Worm (Caenorhabditis elegans) whole organism, late embryonic: ENCODE results near the gene cutl-11.

ENCODE experiments used
- C08G9.2 ChIP-seq: sonication (generic microtip); optimal IDR thresholded peaks from 2 replicates; lab custom pipeline; 2016; ENCODE audit warnings: mild to moderate bottlenecking, missing genetic modification characterization, moderate library complexity, missing compliant biosample characterization
- F13H6.1 ChIP-seq: sonication (generic microtip); optimal IDR thresholded peaks from 2 replicates; lab custom pipeline; 2016; ENCODE audit warnings: missing genetic modification characterization, missing compliant biosample characterization
- T23F11.4 ChIP-seq: fragments of 200-800 bp; sonication (Bioruptor generic); optimal IDR thresholded peaks from 2 replicates; lab custom pipeline; 2018; ENCODE audit warnings: mild to moderate bottlenecking, missing genetic modification characterization, missing compliant biosample characterization
- Y22D7AL.16 ChIP-seq: sonication (generic microtip); optimal IDR thresholded peaks from 2 replicates; lab custom pipeline; 2016; ENCODE audit warnings: missing genetic modification characterization, missing compliant biosample characterization
- ama-1 ChIP-seq: fragments of 150-350 bp; optimal IDR thresholded peaks from 2 replicates; lab custom pipeline; 2014
- ceh-14 ChIP-seq: sonication (generic microtip); optimal IDR thresholded peaks from 2 replicates; lab custom pipeline; 2016; ENCODE audit warnings: missing genotype, missing genetic modification characterization, missing compliant biosample characterization
- ceh-19 ChIP-seq: fragments of 200-800 bp; sonication (Bioruptor generic); optimal IDR thresholded peaks from 2 replicates; lab custom pipeline; 2018; ENCODE audit warnings: mild to moderate bottlenecking, missing genetic modification characterization, missing compliant biosample characterization
- ceh-22 ChIP-seq: sonication (generic microtip); optimal IDR thresholded peaks from 2 replicates; lab custom pipeline; 2017; ENCODE audit warnings: missing biosample characterization, missing genetic modification characterization
- ceh-24 ChIP-seq: sonication (generic microtip); optimal IDR thresholded peaks from 2 replicates; lab custom pipeline; 2016; ENCODE audit warnings: mild to moderate bottlenecking, missing genetic modification characterization, missing compliant biosample characterization
- ceh-30 ChIP-seq: fragments of 150-350 bp; optimal IDR thresholded peaks from 2 replicates; lab custom pipeline; 2014; ENCODE audit warnings: missing biosample characterization, missing genetic modification characterization
- ceh-34 ChIP-seq: sonication (generic microtip); optimal IDR thresholded peaks from 2 replicates; lab custom pipeline; 2016; ENCODE audit warnings: mild to moderate bottlenecking, missing genetic modification characterization, missing compliant biosample characterization
- che-1 ChIP-seq: sonication (generic microtip); optimal IDR thresholded peaks from 2 replicates; lab custom pipeline; 2016; ENCODE audit warnings: mild to moderate bottlenecking, missing genetic modification characterization, missing compliant biosample characterization
- dve-1 ChIP-seq: sonication (generic microtip); optimal IDR thresholded peaks from 2 replicates; lab custom pipeline; 2017; ENCODE audit warnings: antibody characterized with exemption, mild to moderate bottlenecking, missing genetic modification characterization, missing compliant biosample characterization
- elt-4 ChIP-seq: sonication (generic microtip); optimal IDR thresholded peaks from 2 replicates; lab custom pipeline; 2016; ENCODE audit warnings: missing genetic modification characterization, missing compliant biosample characterization
- fkh-10 ChIP-seq: fragments of 150-350 bp; optimal IDR thresholded peaks from 2 replicates; lab custom pipeline; 2014; ENCODE audit warnings: missing biosample characterization, missing genetic modification reagents, missing genetic modification characterization
- hlh-6 ChIP-seq: sonication (generic microtip); optimal IDR thresholded peaks from 2 replicates; lab custom pipeline; 2016; ENCODE audit warnings: missing genotype, missing genetic modification characterization, missing compliant biosample characterization
- hlh-8 ChIP-seq: sonication (generic microtip); optimal IDR thresholded peaks from 2 replicates; lab custom pipeline; 2016; ENCODE audit warnings: missing genotype, missing genetic modification characterization, missing compliant biosample characterization
- lin-11 ChIP-seq: fragments of 200-800 bp; sonication (Bioruptor generic); optimal IDR thresholded peaks from 2 replicates; lab custom pipeline; 2018; ENCODE audit warnings: mild to moderate bottlenecking, missing genetic modification characterization, missing compliant biosample characterization
- madf-2 ChIP-seq: sonication (generic microtip); optimal IDR thresholded peaks from 2 replicates; lab custom pipeline; 2017; ENCODE audit warnings: missing genetic modification characterization, missing compliant biosample characterization
- nfya-1 ChIP-seq: sonication (generic microtip); optimal IDR thresholded peaks from 2 replicates; lab custom pipeline; 2017; ENCODE audit warnings: missing genetic modification characterization, mild to moderate bottlenecking, missing compliant biosample characterization, antibody characterized with exemption, moderate library complexity
- npax-4 ChIP-seq: sonication (generic microtip); optimal IDR thresholded peaks from 2 replicates; lab custom pipeline; 2016; ENCODE audit warnings: missing genetic modification characterization, missing compliant biosample characterization
- pag-3 ChIP-seq: sonication (generic microtip); optimal IDR thresholded peaks from 2 replicates; lab custom pipeline; 2016; ENCODE audit warnings: missing compliant biosample characterization, missing genetic modification characterization, borderline replicate concordance
- pat-9 ChIP-seq: fragments of 200-800 bp; sonication (Bioruptor generic); optimal IDR thresholded peaks from 2 replicates; lab custom pipeline; 2018; ENCODE audit warnings: mild to moderate bottlenecking, missing genetic modification characterization, moderate library complexity, missing compliant biosample characterization
- rnt-1 ChIP-seq: sonication (generic microtip); optimal IDR thresholded peaks from 2 replicates; lab custom pipeline; 2016; ENCODE audit warnings: missing genetic modification characterization, missing compliant biosample characterization
- sox-2 ChIP-seq: fragments of 200-800 bp; sonication (Bioruptor generic); IDR thresholded peaks from 2 replicates; pipeline ENCODE4 v1.3.6; 2022; ENCODE audit warnings: missing genetic modification reagents, missing genetic modification characterization, missing compliant biosample characterization
- syd-9 ChIP-seq: sonication (generic microtip); optimal IDR thresholded peaks from 2 replicates; lab custom pipeline; 2016; ENCODE audit warnings: mild to moderate bottlenecking, missing genetic modification characterization, moderate library complexity, missing compliant biosample characterization
- unc-3 ChIP-seq, 2 experiments: fragments of 200-800 bp in 1 of 2; sonication (Bioruptor generic) in 1 of 2; sonication (generic microtip) in 1 of 2; conservative IDR thresholded peaks in 1 of 2; optimal IDR thresholded peaks in 1 of 2; 2 replicates each; pipeline versions ENCODE4 v1.3.6 to Lab custom; 2016 to 2022; ENCODE audit warnings: missing compliant biosample characterization in 2 of 2, missing genetic modification characterization in 2 of 2, missing genetic modification reagents in 1 of 2
- unc-42 ChIP-seq: sonication (generic microtip); optimal IDR thresholded peaks from 2 replicates; lab custom pipeline; 2016; ENCODE audit warnings: missing genotype, missing genetic modification characterization, missing compliant biosample characterization
- unc-55 ChIP-seq: sonication (generic microtip); optimal IDR thresholded peaks from 2 replicates; lab custom pipeline; 2017; ENCODE audit warnings: missing biosample characterization, missing genetic modification reagents, missing genetic modification characterization
- unc-86 ChIP-seq: sonication (generic microtip); optimal IDR thresholded peaks from 2 replicates; lab custom pipeline; 2016; ENCODE audit warnings: missing genetic modification characterization, missing compliant biosample characterization

Gene cutl-11

DNA sequence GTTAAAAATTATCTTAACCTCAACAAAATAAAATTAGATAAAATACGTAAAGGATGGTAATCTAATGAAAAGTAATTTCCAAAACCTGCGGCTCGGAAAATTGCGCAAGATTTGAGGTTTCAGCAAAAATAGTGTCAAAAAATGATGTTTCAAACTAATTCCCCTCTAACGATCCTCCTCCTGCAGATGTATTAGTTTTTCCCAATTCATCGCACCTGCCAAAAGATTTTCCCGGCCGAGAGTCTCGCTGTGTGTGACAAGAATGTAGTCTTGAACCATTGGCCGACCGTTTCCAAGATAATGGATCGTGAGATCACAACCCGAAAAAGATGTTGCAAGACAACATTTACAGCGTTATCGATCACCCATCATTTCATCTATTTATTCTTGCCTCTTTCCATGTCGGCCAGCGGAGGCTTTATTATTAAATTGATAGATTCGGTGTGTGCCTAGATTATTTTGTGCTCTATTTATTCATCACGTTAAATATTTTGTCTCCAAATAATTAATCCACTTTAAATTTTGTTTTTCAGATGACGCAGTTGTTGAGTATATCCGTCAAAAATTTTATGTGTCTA, 39.5 kb upstream of the cutl-11 start, which contains the start of the genes C44C10.10 and C44C10.5:
TSS of gene C44C10.10 (plus strand) at position 301 of the 578 bp plus-strand sequence.
TSS of gene C44C10.5 (plus strand) at position 528 of the 578 bp plus-strand sequence.
- no peak for TF ChIP-seq hlh-8 (tag; lab: Kevin White, UChicago)
- TF ChIP-seq pat-9: no peak

DNA sequence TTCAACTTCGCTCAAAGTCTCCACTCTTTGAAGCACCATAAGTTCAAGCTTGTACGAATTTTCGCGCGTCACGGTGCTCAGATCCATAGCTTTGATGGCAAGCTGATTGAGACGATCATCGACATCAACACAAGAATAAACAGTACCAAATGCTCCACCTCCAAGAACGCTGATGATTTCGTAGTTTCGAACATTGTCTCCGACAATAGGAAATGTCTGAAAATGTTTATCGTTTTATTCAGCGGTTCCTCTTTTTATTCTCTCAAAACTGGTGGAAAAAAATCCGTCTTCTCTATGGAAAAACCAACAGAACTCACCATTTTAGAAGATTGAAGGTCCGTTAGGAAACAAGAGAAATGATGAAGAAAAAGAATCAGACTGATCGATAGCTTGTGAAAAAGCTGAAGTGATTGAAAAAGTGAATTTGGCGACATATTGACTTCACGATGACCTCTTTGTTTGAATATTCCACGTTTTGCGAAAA, 37.2 kb upstream of the cutl-11 start, which contains the start of gene C44C10.7:
TSS of gene C44C10.7 (minus strand) at position 434 of the 484 bp plus-strand sequence.
- no peak for TF ChIP-seq ama-1
- TF ChIP-seq elt-4 (tag; lab: Kevin White, UChicago): no peak
- no peak for TF ChIP-seq F13H6.1 (tag; lab: Kevin White, UChicago)
- no peak for TF ChIP-seq T23F11.4 (GFP tag; lab: Kevin White, UChicago)
- no peak for TF ChIP-seq unc-55 (GFP tag; lab: Kevin White, UChicago)
- no peak for TF ChIP-seq lin-11
- no peak for TF ChIP-seq rnt-1 (tag; lab: Kevin White, UChicago)
- TF ChIP-seq pag-3 (tag; lab: Kevin White, UChicago): no peak
- no peak for TF ChIP-seq C08G9.2 (tag; lab: Kevin White, UChicago)
- TF ChIP-seq ceh-24 (tag; lab: Kevin White, UChicago): no peak
- TF ChIP-seq madf-2 (tag; lab: Kevin White, UChicago): no peak
- TF ChIP-seq syd-9 (tag; lab: Kevin White, UChicago): no peak
- no peak for TF ChIP-seq Y22D7AL.16
- no peak for TF ChIP-seq hlh-8 (tag; lab: Kevin White, UChicago)
- TF ChIP-seq unc-86 (tag; lab: Kevin White, UChicago): no peak
- no peak for TF ChIP-seq fkh-10 (GFP tag; lab: Kevin White, UChicago)
- no peak for TF ChIP-seq che-1 (tag; lab: Kevin White, UChicago)
- TF ChIP-seq, all 69 proteins: peak for 0

DNA sequence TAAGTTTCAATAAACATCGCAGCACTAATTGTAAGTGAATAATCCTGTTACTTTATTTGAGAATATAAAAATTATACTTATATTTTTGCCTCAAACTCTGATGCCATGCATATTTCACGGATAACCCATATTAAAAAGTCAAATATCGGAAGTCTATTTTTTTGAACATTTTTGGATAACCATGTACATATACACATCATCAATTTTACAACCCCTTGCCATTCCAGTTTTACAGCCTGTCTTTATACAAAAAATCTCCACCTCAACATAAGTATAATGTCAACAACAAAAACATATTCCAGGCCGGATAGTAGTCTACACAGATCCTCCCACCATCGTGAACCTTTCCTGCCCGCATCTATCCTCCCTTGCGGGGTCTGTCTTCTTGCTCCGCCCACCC, 33.6 kb upstream of the cutl-11 start, which contains the start of gene hnd-1:
TSS of gene hnd-1 (plus strand) at position 301 of the 400 bp plus-strand sequence.
- TF ChIP-seq dve-1 (tag; lab: Kevin White, UChicago): no peak
- TF ChIP-seq nfya-1 (tag; lab: Kevin White, UChicago): no peak
- no peak for TF ChIP-seq pat-9
- no peak for TF ChIP-seq syd-9 (tag; lab: Kevin White, UChicago)
- no peak for TF ChIP-seq fkh-10 (GFP tag; lab: Kevin White, UChicago)
- TF ChIP-seq npax-4 (tag; lab: Kevin White, UChicago): no peak
- no peak for TF ChIP-seq ceh-34 (tag; lab: Kevin White, UChicago)
- no peak for TF ChIP-seq unc-86 (tag; lab: Kevin White, UChicago)
- TF ChIP-seq ceh-14: no peak
- TF ChIP-seq, all 69 proteins: peak for 0

- TF ChIP-seq hlh-6 (tag; lab: Kevin White, UChicago) (no peak), unc-42 (no peak), ceh-22 (tag; lab: Kevin White, UChicago) (no peak), ceh-30 (tag; lab: Kevin White, UChicago) (no peak), hlh-8 (tag; lab: Kevin White, UChicago) (no peak), T23F11.4 (GFP tag; lab: Kevin White, UChicago) (no peak), unc-3 (GFP tag; conservative IDR thresholded peaks at IDR 0.05; lab: Robert Waterston, UW) (no peak), unc-3 (tag; optimal IDR thresholded peaks at IDR 0.05; lab: Kevin White, UChicago) (no peak), ceh-19 (GFP tag; lab: Kevin White, UChicago) (no peak), sox-2 (GFP tag; lab: Robert Waterston, UW) (no peak)
These were observed 30.2 kb upstream of the cutl-11 start, which contains the start of gene T04F8.7 for ce11 chrX:11680851-11681250. TSS of gene T04F8.7 (minus strand) at chrX:11680980.
